Worm (Caenorhabditis elegans) whole organism, L4 larva: ENCODE data around the gene Y15E3A.5.

Experiments used
- R02D3.7 ChIP-seq: fragments of 150-350 bp; sonication (generic microtip); optimal IDR thresholded peaks from 3 replicates; lab custom pipeline; 2014; ENCODE audit warnings: missing biosample characterization, missing genetic modification characterization
- Y105C5A.15 ChIP-seq: fragments of 200-800 bp; sonication (Bioruptor generic); IDR thresholded peaks from 2 replicates; pipeline ENCODE4 v1.3.6; 2022; ENCODE audit warnings: missing genetic modification characterization, missing compliant biosample characterization
- aha-1 ChIP-seq: fragments of 150-350 bp; peaks from one replicate; lab custom pipeline; 2014; ENCODE audit warnings: missing biosample characterization, missing genetic modification characterization
- attf-4 ChIP-seq: sonication (generic microtip); optimal IDR thresholded peaks from 3 replicates; lab custom pipeline; 2017; ENCODE audit warnings: missing biosample characterization, missing genetic modification characterization
- ceh-20 ChIP-seq: fragments of 200-800 bp; sonication (Bioruptor generic); IDR thresholded peaks from 2 replicates; pipeline ENCODE4 v1.3.6; 2022; ENCODE audit warnings: missing genetic modification reagents, missing genetic modification characterization, missing compliant biosample characterization
- ceh-28 ChIP-seq: fragments of 150-350 bp; optimal IDR thresholded peaks from 2 replicates; lab custom pipeline; 2014; ENCODE audit warnings: missing biosample characterization, missing genetic modification reagents, missing genetic modification characterization
- ces-1 ChIP-seq: fragments of 150-350 bp; sonication (generic microtip); optimal IDR thresholded peaks from 4 replicates; lab custom pipeline; 2014; ENCODE audit warnings: missing biosample characterization, missing genetic modification reagents, missing genetic modification characterization
- daf-12 ChIP-seq: fragments of 150-350 bp; optimal IDR thresholded peaks from 2 replicates; lab custom pipeline; 2014; ENCODE audit warnings: missing biosample characterization, missing genetic modification reagents, missing genetic modification characterization
- dmd-6 ChIP-seq: fragments of 200-800 bp; sonication (Bioruptor generic); IDR thresholded peaks from 2 replicates; pipeline ENCODE4 v1.3.6; 2022; ENCODE audit warnings: missing genetic modification reagents, missing genetic modification characterization, missing compliant biosample characterization
- dmd-9 ChIP-seq: fragments of 200-800 bp; sonication (Bioruptor generic); IDR thresholded peaks from 2 replicates; pipeline ENCODE4 v1.3.6; 2022; ENCODE audit warnings: missing genetic modification reagents, missing genetic modification characterization, missing compliant biosample characterization
- duxl-1 ChIP-seq: sonication (generic microtip); optimal IDR thresholded peaks from 2 replicates; lab custom pipeline; 2016; ENCODE audit warnings: mild to moderate bottlenecking, missing genetic modification characterization, moderate library complexity, missing compliant biosample characterization; ENCODE audit not compliant: poor library complexity
- egl-43 ChIP-seq: fragments of 200-800 bp; sonication (Bioruptor generic); IDR thresholded peaks from 2 replicates; pipeline ENCODE4 v1.3.6; 2022; ENCODE audit warnings: missing genetic modification reagents, missing genetic modification characterization, missing compliant biosample characterization
- fkh-10 ChIP-seq: fragments of 150-350 bp; optimal IDR thresholded peaks from 2 replicates; lab custom pipeline; 2014; ENCODE audit warnings: missing biosample characterization, missing genetic modification reagents, missing genetic modification characterization
- hlh-11 ChIP-seq: fragments of 200-800 bp; sonication (Bioruptor generic); optimal IDR thresholded peaks from 2 replicates; lab custom pipeline; 2018; ENCODE audit warnings: mild to moderate bottlenecking, missing genetic modification characterization, missing compliant biosample characterization
- jun-1 ChIP-seq: fragments of 150-350 bp; optimal IDR thresholded peaks from 2 replicates; lab custom pipeline; 2014; ENCODE audit warnings: missing biosample characterization, missing genetic modification reagents, missing genetic modification characterization
- lsy-2 ChIP-seq, 2 experiments: fragments of 150-350 bp in 1 of 2; sonication (generic microtip) in 1 of 2; optimal IDR thresholded peaks; 2 replicates each; lab custom pipeline; 2014 to 2017; ENCODE audit warnings: missing biosample characterization in 2 of 2, missing genetic modification characterization in 2 of 2
- madf-5 ChIP-seq, 2 experiments: fragments of 200-800 bp; sonication (Bioruptor generic); IDR thresholded peaks; 2 replicates each; pipeline ENCODE4 v1.3.6; 2022; ENCODE audit warnings: missing compliant biosample characterization in 2 of 2, missing genetic modification characterization in 2 of 2
- mep-1 ChIP-seq: fragments of 150-350 bp; sonication (generic microtip); optimal IDR thresholded peaks from 3 replicates; lab custom pipeline; 2014; ENCODE audit warnings: missing biosample characterization, missing genetic modification characterization
- mes-2 ChIP-seq: sonication (generic microtip); optimal IDR thresholded peaks from 2 replicates; lab custom pipeline; 2016; ENCODE audit warnings: missing genotype, mild to moderate bottlenecking, missing genetic modification characterization, missing compliant biosample characterization; ENCODE audit not compliant: poor library complexity, severe bottlenecking
- nhr-11 ChIP-seq: fragments of 150-350 bp; optimal IDR thresholded peaks from 2 replicates; lab custom pipeline; 2014; ENCODE audit warnings: missing biosample characterization, missing genetic modification characterization
- nhr-48 ChIP-seq: sonication (generic microtip); optimal IDR thresholded peaks from 2 replicates; lab custom pipeline; 2016; ENCODE audit warnings: mild to moderate bottlenecking, missing genetic modification characterization, missing compliant biosample characterization
- nhr-77 ChIP-seq: fragments of 150-350 bp; optimal IDR thresholded peaks from 2 replicates; lab custom pipeline; 2014; ENCODE audit warnings: missing biosample characterization, missing genetic modification characterization
- php-3 ChIP-seq: fragments of 200-800 bp; sonication (Bioruptor generic); IDR thresholded peaks from 2 replicates; pipeline ENCODE4 v1.3.6; 2022; ENCODE audit warnings: missing genetic modification reagents, missing genetic modification characterization, missing compliant biosample characterization
- set-16 ChIP-seq: fragments of 200-800 bp; sonication (Bioruptor generic); IDR thresholded peaks from 2 replicates; pipeline ENCODE4 v1.3.6; 2022; ENCODE audit warnings: missing genetic modification reagents, missing genetic modification characterization, missing compliant biosample characterization
- tag-97 ChIP-seq: fragments of 200-800 bp; sonication (Bioruptor generic); IDR thresholded peaks from 2 replicates; pipeline ENCODE4 v1.3.6; 2022; ENCODE audit warnings: missing genetic modification characterization, missing compliant biosample characterization
- unc-39 ChIP-seq: sonication (generic microtip); optimal IDR thresholded peaks from 2 replicates; lab custom pipeline; 2017; ENCODE audit warnings: missing biosample characterization, missing genetic modification characterization
- unc-62 ChIP-seq, 3 experiments: fragments of 150-350 bp in 1 of 3; sonication (generic microtip); optimal IDR thresholded peaks in 2 of 3; peaks in 1 of 3; 1 replicate in 1 of 3; 2 replicates in 2 of 3; lab custom pipeline; 2014 to 2017; ENCODE audit warnings: missing biosample characterization in 3 of 3, missing genetic modification characterization in 3 of 3, missing genetic modification reagents in 3 of 3, missing genotype in 1 of 3
- zip-11 ChIP-seq: fragments of 200-800 bp; sonication (Bioruptor generic); IDR thresholded peaks from 2 replicates; pipeline ENCODE4 v1.3.6; 2022; ENCODE audit warnings: missing genetic modification characterization, missing compliant biosample characterization
- zip-2 ChIP-seq: fragments of 150-350 bp; optimal IDR thresholded peaks from 2 replicates; lab custom pipeline; 2014; ENCODE audit warnings: missing biosample characterization, missing genetic modification characterization

Y15E3A.5 gene

ce11 chrX:15385807-15386349 is 45.5 kb downstream of the Y15E3A.5 start (continued):
- TF ChIP-seq unc-39 (tag; lab: Kevin White, UChicago) (no peak), fkh-10 (GFP tag; lab: Kevin White, UChicago) (peak; percentile 87)

- TF ChIP-seq egl-43 (GFP tag; lab: Robert Waterston, UW) (peak; percentile 59; the same call in 1 of the 2 replicates), set-16 (GFP tag; lab: Robert Waterston, UW) (peak; percentile 76), ceh-28 (tag; lab: Kevin White, UChicago) (no peak), nhr-48 (tag; lab: Kevin White, UChicago) (no peak)
- TF ChIP-seq, all 104 proteins: peak for 2
These were observed 47.9 kb downstream of the Y15E3A.5 start for ce11 chrX:15388259-15388658.

- TF ChIP-seq ceh-20 (GFP tag; lab: Robert Waterston, UW) = no peak
- TF ChIP-seq php-3 (GFP tag; lab: Robert Waterston, UW) = no peak
- TF ChIP-seq unc-62 (GFP tag; optimal IDR thresholded peaks at IDR 0.05 in 1 of 2; lab: Kevin White, UChicago) = peak in 1 of 2 experiments; percentile 71
- no peak for TF ChIP-seq unc-62 (tag; optimal IDR thresholded peaks at IDR 0.05; lab: Kevin White, UChicago)
- TF ChIP-seq jun-1 (tag; lab: Kevin White, UChicago) = no peak
- TF ChIP-seq nhr-48 (tag; lab: Kevin White, UChicago) = no peak
- TF ChIP-seq lsy-2 (tag; optimal IDR thresholded peaks at IDR 0.05; lab: Kevin White, UChicago) = peak in 1 of 2 experiments; percentile 10
- no peak for TF ChIP-seq aha-1 (tag; lab: Kevin White, UChicago)
- TF ChIP-seq Y105C5A.15 (GFP tag; lab: Robert Waterston, UW) = no peak
- peak; percentile 19 for TF ChIP-seq ces-1 (GFP tag; lab: Kevin White, UChicago)
- no peak for TF ChIP-seq hlh-11 (tag; lab: Kevin White, UChicago)
- TF ChIP-seq mes-2 (tag; lab: Kevin White, UChicago) = no peak
- peak; percentile 47 for TF ChIP-seq nhr-11 (tag; lab: Kevin White, UChicago)
- TF ChIP-seq nhr-77 = no peak
- TF ChIP-seq zip-11 = no peak
These were observed 49.5 kb downstream of the Y15E3A.5 start for ce11 chrX:15389853-15390252.

- TF ChIP-seq jun-1 (tag; lab: Kevin White, UChicago) = no peak
- 0 out of 4 replicates have a peak, but pooled peaks of 1 of the 2 experiments have one; percentile 18 for TF ChIP-seq madf-5 (GFP tag; IDR thresholded peaks at IDR 0.05; lab: Robert Waterston, UW)
- no peak for TF ChIP-seq duxl-1 (tag; lab: Kevin White, UChicago)
- TF ChIP-seq Y105C5A.15 (GFP tag; lab: Robert Waterston, UW) = no peak
- TF ChIP-seq dmd-6 (GFP tag; lab: Robert Waterston, UW) = no peak
- no peak for TF ChIP-seq mep-1
- no peak for TF ChIP-seq dmd-9 (GFP tag; lab: Robert Waterston, UW)
- no peak for TF ChIP-seq attf-4 (tag; lab: Kevin White, UChicago)
- peak; percentile 64; the same call in 1 of the 2 replicates for TF ChIP-seq tag-97 (GFP tag; lab: Robert Waterston, UW)
- TF ChIP-seq daf-12 = no peak
- no peak for TF ChIP-seq hlh-11 (tag; lab: Kevin White, UChicago)
- no peak for TF ChIP-seq R02D3.7 (tag; lab: Kevin White, UChicago)
- TF ChIP-seq zip-2 (tag; lab: Kevin White, UChicago) = no peak
These were observed 52.3 kb downstream of the Y15E3A.5 start for ce11 chrX:15392672-15393071.
